Worm (Caenorhabditis elegans): ENCODE results near the gene ZK1240.9.

ZK1240.9 gene

DNA sequence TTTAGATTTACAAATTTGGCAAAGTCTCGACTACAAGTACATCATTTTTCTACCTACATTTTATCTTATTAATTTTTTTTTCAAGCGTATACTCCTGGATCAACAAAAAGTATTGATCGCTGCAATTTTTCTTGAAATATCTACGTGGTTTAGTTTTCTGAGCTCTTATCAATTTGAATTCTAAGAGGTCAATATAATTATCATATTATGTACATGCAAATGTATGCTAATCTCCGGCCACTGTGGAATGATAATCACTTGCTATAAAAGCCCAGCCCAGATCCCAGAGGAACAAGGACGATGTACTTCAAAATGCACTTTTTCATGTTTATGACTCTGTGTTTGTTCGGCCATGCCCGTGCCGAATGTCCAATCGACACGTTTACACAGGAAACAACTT lies 38.8 kb downstream of the ZK1240.9 start, which contains the start of gene F43C11.1:
Gene F43C11.1, plus strand, starts transcription at position 301 of the 400 bp plus-strand sequence.
- TF ChIP-seq hmg-20 (GFP tag; IDR thresholded peaks at IDR 0.05) (no peak), snpc-3.4 (tag; optimal IDR thresholded peaks at IDR 0.05) (no peak), die-1 (tag; optimal IDR thresholded peaks at IDR 0.05) (no peak), attf-5 (GFP tag; optimal IDR thresholded peaks at IDR 0.05) (no peak), nhr-120 (GFP tag; IDR thresholded peaks at IDR 0.05) (no peak), mel-28 (tag; optimal IDR thresholded peaks at IDR 0.05; ENCODE audit: borderline replicate concordance) (no peak), ccch-3 (GFP tag; optimal IDR thresholded peaks at IDR 0.05) (no peak)

DNA sequence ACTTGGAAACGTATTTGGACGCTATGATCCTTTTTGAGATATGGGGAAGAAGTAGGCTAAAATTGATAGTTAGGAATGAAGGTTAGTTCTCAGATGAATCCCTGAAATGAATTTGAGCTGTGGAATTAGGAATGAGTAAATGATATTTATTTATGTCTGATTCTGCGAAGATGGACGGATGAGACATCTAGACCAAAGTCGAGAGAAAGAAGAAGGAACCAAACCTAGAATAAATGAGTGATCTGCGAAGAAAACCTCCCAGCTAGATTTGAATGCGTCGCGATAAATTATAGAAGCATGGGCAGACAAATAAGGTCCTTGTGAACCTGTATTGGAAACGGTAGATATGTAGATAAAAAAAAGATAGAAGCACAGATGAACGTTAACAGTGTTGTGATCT lies 42.0 kb downstream of the ZK1240.9 start, which contains the start of gene F43C11.16:
Gene F43C11.16, minus strand, starts transcription at position 101 of the 400 bp plus-strand sequence.
- TF ChIP-seq fkh-3 (tag; optimal IDR thresholded peaks at IDR 0.05) (no peak), attf-3 (GFP tag; conservative IDR thresholded peaks at IDR 0.05) (no peak), tbx-9 (tag; optimal IDR thresholded peaks at IDR 0.05; ENCODE audit: borderline replicate concordance) (no peak), ekl-4 (GFP tag; IDR thresholded peaks at IDR 0.05) (no peak), lin-40 (tag; optimal IDR thresholded peaks at IDR 0.05) (no peak), Y56A3A.18 (GFP tag; IDR thresholded peaks at IDR 0.05) (no peak), mxl-1 (tag; optimal IDR thresholded peaks at IDR 0.05) (no peak), unc-130 (GFP tag; optimal IDR thresholded peaks at IDR 0.05) (no peak), egl-18 (GFP tag; IDR thresholded peaks at IDR 0.05) (no peak), gei-17 (GFP tag; optimal IDR thresholded peaks at IDR 0.05) (no peak), aptf-2 (GFP tag; conservative IDR thresholded peaks at IDR 0.05) (no peak), F23B12.7 (tag; optimal IDR thresholded peaks at IDR 0.05; ENCODE audit: insufficient read depth) (no peak), egrh-3 (GFP tag; IDR thresholded peaks at IDR 0.05) (no peak), unc-62 (GFP tag; optimal IDR thresholded peaks at IDR 0.05) (no peak), atf-7 (tag; optimal IDR thresholded peaks at IDR 0.05) (no peak), madf-6 (GFP tag; IDR thresholded peaks at IDR 0.05) (no peak), mcd-1 (GFP tag; IDR thresholded peaks at IDR 0.05) (no peak), tbp1 (GFP tag; optimal IDR thresholded peaks at IDR 0.05) (no peak), T26A5.8 (tag; optimal IDR thresholded peaks at IDR 0.05) (no peak), dox-1 (GFP tag; IDR thresholded peaks at IDR 0.05) (no peak)

DNA sequence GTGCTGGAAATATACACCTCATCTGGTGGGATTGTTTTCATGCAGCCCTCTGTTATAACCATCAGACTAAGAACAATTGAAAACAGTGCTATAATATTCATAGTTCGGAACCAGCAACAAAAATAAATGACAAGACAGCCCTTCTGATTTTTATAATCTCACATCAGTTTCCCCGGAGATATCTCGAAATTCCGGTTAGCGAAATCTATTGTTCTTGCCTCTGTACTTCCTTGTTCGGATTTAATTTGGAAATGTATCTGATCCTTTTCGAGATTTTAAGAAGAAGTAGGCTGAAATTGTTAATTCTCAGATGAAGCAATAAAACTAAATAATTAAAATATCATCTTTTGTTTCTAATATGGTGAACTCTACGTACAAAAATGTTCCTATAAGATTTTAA lies 45.7 kb downstream of the ZK1240.9 start, which contains the start of gene F43C11.11:
Gene F43C11.11, minus strand, starts transcription at position 101 of the 400 bp plus-strand sequence.
- no peak for TF ChIP-seq mes-4 (tag; optimal IDR thresholded peaks at IDR 0.05)
- TF ChIP-seq F57A8.1 (GFP tag; optimal IDR thresholded peaks at IDR 0.05): no peak
- no peak for TF ChIP-seq lag-1 (GFP tag; IDR thresholded peaks at IDR 0.05)
- no peak for TF ChIP-seq nhr-27 (tag; optimal IDR thresholded peaks at IDR 0.05)
- TF ChIP-seq nhr-90 (tag; optimal IDR thresholded peaks at IDR 0.05): no peak
- TF ChIP-seq aptf-2 (GFP tag; conservative IDR thresholded peaks at IDR 0.05): no peak

DNA sequence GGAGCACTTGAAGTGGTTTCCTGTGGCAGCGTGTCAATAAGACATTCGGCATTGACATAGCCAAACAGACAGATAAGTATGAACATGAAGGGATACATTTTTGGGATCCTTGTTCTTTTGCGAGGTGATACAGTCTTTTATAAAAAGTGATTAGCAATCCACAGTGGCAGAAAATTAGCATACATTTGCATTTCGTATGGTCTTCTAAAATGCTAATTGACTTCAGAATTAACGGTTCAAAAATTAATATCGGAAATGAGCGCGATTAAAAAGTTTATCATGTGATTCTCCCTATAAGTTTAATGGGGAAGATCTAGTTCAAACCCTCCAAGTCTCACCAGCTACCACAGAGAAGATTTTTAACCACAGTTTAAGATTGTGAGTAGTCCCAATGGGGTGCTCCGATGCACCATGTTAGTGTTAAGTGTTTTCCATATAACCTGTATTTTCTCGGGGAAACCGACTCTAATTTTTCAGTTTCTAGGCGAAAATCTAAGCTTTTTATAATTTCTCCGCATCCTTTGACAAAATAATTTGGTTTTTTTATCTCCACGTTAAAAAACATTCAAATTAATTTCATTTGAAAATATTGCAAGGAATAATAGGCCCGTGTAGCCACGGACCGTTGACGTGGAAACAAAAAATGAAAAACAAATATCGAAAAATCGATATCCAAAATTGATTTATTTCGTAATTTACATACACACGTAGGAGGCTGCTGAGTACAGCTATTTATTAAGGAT lies 48.8 kb downstream of the ZK1240.9 start, which contains the start of the genes F43C11.12 and F16G10.5:
Gene F43C11.12, minus strand, starts transcription at position 101 of the 743 bp plus-strand sequence.
Gene F16G10.5, plus strand, starts transcription at position 693 of the 743 bp plus-strand sequence.
- TF ChIP-seq akir-1 (GFP tag; optimal IDR thresholded peaks at IDR 0.05) (no peak), Y79H2A.3 (GFP tag; conservative IDR thresholded peaks at IDR 0.05) (no peak), C17E4.6 (GFP tag; IDR thresholded peaks at IDR 0.05) (no peak), rpc-1 (optimal IDR thresholded peaks at IDR 0.05) (no peak), rpc-1 (tag; optimal IDR thresholded peaks at IDR 0.05) (no peak), B0019.2 (GFP tag; conservative IDR thresholded peaks at IDR 0.05) (no peak), unc-130 (GFP tag; optimal IDR thresholded peaks at IDR 0.05) (no peak), xnd-1 (tag; optimal IDR thresholded peaks at IDR 0.05) (no peak), dox-1 (GFP tag; IDR thresholded peaks at IDR 0.05) (no peak), rcor-1 (GFP tag; IDR thresholded peaks at IDR 0.05) (no peak), B0336.3 (GFP tag; IDR thresholded peaks at IDR 0.05) (no peak), lsl-1 (GFP tag; optimal IDR thresholded peaks at IDR 0.05) (no peak), aptf-2 (GFP tag; conservative IDR thresholded peaks at IDR 0.05) (no peak), ceh-91 (GFP tag; IDR thresholded peaks at IDR 0.05) (no peak), rec-8 (tag; optimal IDR thresholded peaks at IDR 0.05) (no peak), athp-1 (tag; optimal IDR thresholded peaks at IDR 0.05) (no peak)

Measured in whole organism, young adult.